Worm (Caenorhabditis elegans) whole organism, L4 larva: Measurements from ENCODE around the gene spc-1.
A peak's percentile ranks its signal among the peaks of the same experiment; 100 is the strongest.

Source experiments
- F26F4.8 ChIP-seq: fragments of 200-800 bp; sonication (Bioruptor generic); conservative IDR thresholded peaks from 2 replicates; pipeline ENCODE4 v1.3.6; 2022; ENCODE audit warnings: missing genetic modification characterization, missing compliant biosample characterization
- T26A8.4 ChIP-seq: fragments of 200-800 bp; sonication (Bioruptor generic); IDR thresholded peaks from 2 replicates; pipeline ENCODE4 v1.3.6; 2022; ENCODE audit warnings: missing genetic modification characterization, missing compliant biosample characterization
- Y105C5A.15 ChIP-seq: fragments of 200-800 bp; sonication (Bioruptor generic); IDR thresholded peaks from 2 replicates; pipeline ENCODE4 v1.3.6; 2022; ENCODE audit warnings: missing genetic modification characterization, missing compliant biosample characterization
- Y75B8A.6 ChIP-seq: fragments of 200-800 bp; sonication (Bioruptor generic); IDR thresholded peaks from 2 replicates; pipeline ENCODE4 v1.3.6; 2022; ENCODE audit warnings: missing genetic modification reagents, missing genetic modification characterization, missing compliant biosample characterization
- arid-1 ChIP-seq: fragments of 200-800 bp; sonication (Bioruptor generic); conservative IDR thresholded peaks from 2 replicates; pipeline ENCODE4 v1.3.6; 2022; ENCODE audit warnings: missing genetic modification reagents, missing genetic modification characterization, missing compliant biosample characterization
- ceh-20 ChIP-seq: fragments of 200-800 bp; sonication (Bioruptor generic); IDR thresholded peaks from 2 replicates; pipeline ENCODE4 v1.3.6; 2022; ENCODE audit warnings: missing genetic modification reagents, missing genetic modification characterization, missing compliant biosample characterization
- ceh-32 ChIP-seq: sonication (generic microtip); optimal IDR thresholded peaks from 2 replicates; lab custom pipeline; 2016; ENCODE audit warnings: mild to moderate bottlenecking, missing genetic modification characterization, missing compliant biosample characterization; ENCODE audit not compliant: poor library complexity
- ceh-44 ChIP-seq: fragments of 200-800 bp; sonication (Bioruptor generic); IDR thresholded peaks from 2 replicates; pipeline ENCODE4 v1.3.6; 2022; ENCODE audit warnings: missing genetic modification reagents, missing genetic modification characterization, missing compliant biosample characterization
- ceh-62 ChIP-seq: sonication (generic microtip); optimal IDR thresholded peaks from 2 replicates; lab custom pipeline; 2017; ENCODE audit warnings: missing biosample characterization, missing genetic modification characterization
- ceh-82 ChIP-seq: sonication (generic microtip); optimal IDR thresholded peaks from 2 replicates; lab custom pipeline; 2017; ENCODE audit warnings: missing biosample characterization, missing genetic modification characterization
- ctbp-1 ChIP-seq: fragments of 200-800 bp; sonication (Bioruptor generic); IDR thresholded peaks from 2 replicates; pipeline ENCODE4 v1.3.6; 2022; ENCODE audit warnings: missing genetic modification reagents, missing genetic modification characterization, missing compliant biosample characterization
- daf-12 ChIP-seq: fragments of 150-350 bp; optimal IDR thresholded peaks from 2 replicates; lab custom pipeline; 2014; ENCODE audit warnings: missing biosample characterization, missing genetic modification reagents, missing genetic modification characterization
- daf-16 ChIP-seq, 3 experiments: sonication (generic microtip); optimal IDR thresholded peaks; 2 replicates each; lab custom pipeline; 2016 to 2017; ENCODE audit warnings: missing genetic modification characterization in 3 of 3, missing genetic modification reagents in 3 of 3, mild to moderate bottlenecking in 2 of 3, missing compliant biosample characterization in 2 of 3, missing biosample characterization in 1 of 3, moderate library complexity in 1 of 3
- daf-19 ChIP-seq: fragments of 200-800 bp; sonication (Bioruptor generic); conservative IDR thresholded peaks from 2 replicates; pipeline ENCODE4 v1.3.6; 2022; ENCODE audit warnings: missing genetic modification characterization, missing compliant biosample characterization
- dmd-6 ChIP-seq: fragments of 200-800 bp; sonication (Bioruptor generic); IDR thresholded peaks from 2 replicates; pipeline ENCODE4 v1.3.6; 2022; ENCODE audit warnings: missing genetic modification reagents, missing genetic modification characterization, missing compliant biosample characterization
- dmd-8 ChIP-seq: fragments of 200-800 bp; sonication (Bioruptor generic); IDR thresholded peaks from 2 replicates; pipeline ENCODE4 v1.3.6; 2022; ENCODE audit warnings: missing genetic modification characterization, missing compliant biosample characterization
- dve-1 ChIP-seq: sonication (generic microtip); optimal IDR thresholded peaks from 2 replicates; lab custom pipeline; 2017; ENCODE audit warnings: antibody characterized with exemption, mild to moderate bottlenecking, missing genetic modification characterization, missing compliant biosample characterization; ENCODE audit not compliant: insufficient read depth
- hlh-30 ChIP-seq: sonication (generic microtip); optimal IDR thresholded peaks from 2 replicates; lab custom pipeline; 2017; ENCODE audit warnings: antibody characterized with exemption, mild to moderate bottlenecking, missing genetic modification characterization, missing compliant biosample characterization; ENCODE audit not compliant: insufficient read depth
- lim-7 ChIP-seq: fragments of 200-800 bp; sonication (Bioruptor generic); IDR thresholded peaks from 2 replicates; pipeline ENCODE4 v1.3.6; 2022; ENCODE audit warnings: missing genetic modification characterization, missing compliant biosample characterization
- lin-1 ChIP-seq: fragments of 200-800 bp; sonication (Bioruptor generic); IDR thresholded peaks from 2 replicates; pipeline ENCODE4 v1.3.6; 2022; ENCODE audit warnings: missing genetic modification reagents, missing genetic modification characterization, missing compliant biosample characterization
- lin-13 ChIP-seq: fragments of 150-350 bp; optimal IDR thresholded peaks from 2 replicates; lab custom pipeline; 2014; ENCODE audit warnings: missing biosample characterization, missing genetic modification reagents, missing genetic modification characterization
- lin-29 ChIP-seq: fragments of 200-800 bp; sonication (Bioruptor generic); IDR thresholded peaks from 2 replicates; pipeline ENCODE4 v1.3.6; 2022; ENCODE audit warnings: missing genetic modification reagents, missing genetic modification characterization, missing compliant biosample characterization
- lir-3 ChIP-seq: sonication (generic microtip); optimal IDR thresholded peaks from 2 replicates; lab custom pipeline; 2016; ENCODE audit warnings: mild to moderate bottlenecking, missing genetic modification characterization, missing compliant biosample characterization
- madf-9 ChIP-seq: fragments of 200-800 bp; sonication (Bioruptor generic); conservative IDR thresholded peaks from 2 replicates; pipeline ENCODE4 v1.3.6; 2022; ENCODE audit warnings: missing genetic modification reagents, missing genetic modification characterization, missing compliant biosample characterization
- mes-2 ChIP-seq: sonication (generic microtip); optimal IDR thresholded peaks from 2 replicates; lab custom pipeline; 2016; ENCODE audit warnings: missing genotype, mild to moderate bottlenecking, missing genetic modification characterization, missing compliant biosample characterization; ENCODE audit not compliant: poor library complexity, severe bottlenecking
- nhr-10 ChIP-seq: fragments of 150-350 bp; optimal IDR thresholded peaks from 2 replicates; lab custom pipeline; 2014; ENCODE audit warnings: missing biosample characterization, missing genetic modification characterization
- nhr-111 ChIP-seq: fragments of 200-800 bp; sonication (Bioruptor generic); optimal IDR thresholded peaks from 2 replicates; lab custom pipeline; 2018; ENCODE audit warnings: mild to moderate bottlenecking, missing genetic modification characterization, missing compliant biosample characterization
- nhr-237 ChIP-seq: sonication (generic microtip); optimal IDR thresholded peaks from 2 replicates; lab custom pipeline; 2017; ENCODE audit warnings: missing biosample characterization, missing genetic modification characterization
- nhr-25 ChIP-seq: sonication (generic microtip); optimal IDR thresholded peaks from 2 replicates; lab custom pipeline; 2017; ENCODE audit warnings: missing genetic modification characterization, mild to moderate bottlenecking, missing compliant biosample characterization, antibody characterized with exemption, moderate library complexity, borderline replicate concordance; ENCODE audit not compliant: insufficient read depth
- nhr-41 ChIP-seq: fragments of 200-800 bp; sonication (Bioruptor generic); IDR thresholded peaks from 2 replicates; pipeline ENCODE4 v1.3.6; 2022; ENCODE audit warnings: missing genetic modification reagents, missing genetic modification characterization, missing compliant biosample characterization
- nhr-6 ChIP-seq: fragments of 150-350 bp; optimal IDR thresholded peaks from 2 replicates; lab custom pipeline; 2014; ENCODE audit warnings: missing biosample characterization, missing genetic modification characterization
- nhr-76 ChIP-seq: fragments of 150-350 bp; optimal IDR thresholded peaks from 2 replicates; lab custom pipeline; 2014; ENCODE audit warnings: missing biosample characterization, missing genetic modification characterization
- pqm-1 ChIP-seq: sonication (generic microtip); optimal IDR thresholded peaks from 2 replicates; lab custom pipeline; 2017; ENCODE audit warnings: missing biosample characterization, missing genetic modification characterization
- saeg-2 ChIP-seq: fragments of 200-800 bp; sonication (Bioruptor generic); IDR thresholded peaks from 2 replicates; pipeline ENCODE4 v1.3.6; 2022; ENCODE audit warnings: missing genetic modification reagents, missing genetic modification characterization, missing compliant biosample characterization
- sdz-12 ChIP-seq: fragments of 200-800 bp; sonication (Bioruptor generic); optimal IDR thresholded peaks from 2 replicates; lab custom pipeline; 2018; ENCODE audit warnings: mild to moderate bottlenecking, missing genetic modification characterization, missing compliant biosample characterization
- set-16 ChIP-seq: fragments of 200-800 bp; sonication (Bioruptor generic); IDR thresholded peaks from 2 replicates; pipeline ENCODE4 v1.3.6; 2022; ENCODE audit warnings: missing genetic modification reagents, missing genetic modification characterization, missing compliant biosample characterization
- skn-1 ChIP-seq: fragments of 150-350 bp; optimal IDR thresholded peaks from 2 replicates; lab custom pipeline; 2014; ENCODE audit warnings: missing biosample characterization, missing genetic modification characterization
- snpc-1.2 ChIP-seq: fragments of 200-800 bp; sonication (Bioruptor generic); IDR thresholded peaks from 2 replicates; pipeline ENCODE4 v1.3.6; 2022; ENCODE audit warnings: missing genetic modification reagents, missing genetic modification characterization, missing compliant biosample characterization
- spr-3 ChIP-seq: fragments of 200-800 bp; sonication (Bioruptor generic); optimal IDR thresholded peaks from 2 replicates; lab custom pipeline; 2018; ENCODE audit warnings: mild to moderate bottlenecking, missing genetic modification characterization, missing compliant biosample characterization
- tra-1 ChIP-seq: fragments of 200-800 bp; sonication (Bioruptor generic); IDR thresholded peaks from 2 replicates; pipeline ENCODE4 v1.3.6; 2022; ENCODE audit warnings: missing genetic modification reagents, missing genetic modification characterization, missing compliant biosample characterization
- zfp-2 ChIP-seq: sonication (generic microtip); optimal IDR thresholded peaks from 2 replicates; lab custom pipeline; 2016; ENCODE audit warnings: mild to moderate bottlenecking, missing genetic modification characterization, missing compliant biosample characterization
- zfp-3 ChIP-seq: fragments of 200-800 bp; sonication (Bioruptor generic); conservative IDR thresholded peaks from 2 replicates; pipeline ENCODE4 v1.3.6; 2022; ENCODE audit warnings: missing genetic modification reagents, missing genetic modification characterization, missing compliant biosample characterization
- zip-11 ChIP-seq: fragments of 200-800 bp; sonication (Bioruptor generic); IDR thresholded peaks from 2 replicates; pipeline ENCODE4 v1.3.6; 2022; ENCODE audit warnings: missing genetic modification characterization, missing compliant biosample characterization
- ztf-7 ChIP-seq: fragments of 150-350 bp; optimal IDR thresholded peaks from 2 replicates; lab custom pipeline; 2014; ENCODE audit warnings: missing biosample characterization, missing genetic modification characterization

Gene spc-1

DNA sequence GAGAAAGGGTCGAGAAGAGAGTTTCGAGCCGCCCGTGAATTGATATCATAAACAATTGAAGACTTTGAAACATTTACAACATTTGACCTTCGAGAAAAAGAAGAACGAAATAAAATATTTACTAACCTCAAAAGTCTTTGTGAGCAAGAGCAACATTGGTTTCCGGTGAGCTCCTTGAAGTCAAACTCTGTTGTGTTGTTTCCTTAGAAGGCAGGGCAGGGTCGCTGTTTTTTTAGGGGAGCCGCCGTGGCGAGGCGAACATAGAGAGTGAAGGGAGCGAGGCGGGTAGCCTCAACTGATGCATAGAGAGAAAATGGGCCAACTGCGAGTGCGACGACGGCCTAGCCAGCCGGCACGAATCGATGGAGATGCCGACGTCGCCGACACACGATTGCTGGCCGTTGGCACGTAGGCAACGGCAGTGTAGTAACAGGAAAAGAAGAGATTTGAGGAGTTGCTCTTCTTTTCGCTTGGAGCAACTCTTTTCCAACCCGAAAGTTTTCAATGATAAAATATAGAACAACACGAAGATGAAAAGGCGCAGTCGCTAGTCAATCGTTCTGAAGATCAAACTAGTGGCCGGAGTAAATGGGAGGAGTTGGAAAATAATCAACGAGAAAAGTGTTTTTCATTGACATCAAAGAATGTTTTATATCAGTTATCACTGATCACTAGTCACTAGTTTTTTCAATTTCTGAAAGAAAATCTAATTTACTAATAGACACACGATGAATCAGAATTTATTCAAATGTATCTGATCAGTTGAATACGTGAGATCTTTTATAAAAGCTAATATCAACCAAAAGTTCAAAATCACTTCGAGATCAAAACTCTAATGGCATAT is 10.6 kb downstream of the spc-1 start, which contains the start of gene mai-1 (continued):
- TF ChIP-seq T26A8.4 (GFP tag; lab: Robert Waterston, UW) (no peak), pqm-1 (tag; lab: Kevin White, UChicago) (peak; percentile 29), daf-16 (GFP tag; optimal IDR thresholded peaks at IDR 0.05; lab: Kevin White, UChicago) (peak in 1 of 2 experiments; percentile 0), daf-16 (tag; optimal IDR thresholded peaks at IDR 0.05; lab: Kevin White, UChicago) (peak; percentile 79), zip-11 (no peak), ctbp-1 (GFP tag; lab: Robert Waterston, UW) (peak; percentile 78), skn-1 (tag; lab: Kevin White, UChicago) (no peak), ceh-32 (tag; lab: Kevin White, UChicago) (no peak), nhr-6 (tag; lab: Kevin White, UChicago) (no peak), set-16 (peak; percentile 89), nhr-10 (tag; lab: Kevin White, UChicago) (peak; percentile 28), sdz-12 (peak; percentile 33), Y75B8A.6 (0 out of 2 replicates have a peak, but pooled peaks have one; percentile 40), arid-1 (GFP tag; lab: Robert Waterston, UW) (peak; percentile 73), nhr-111 (no peak), nhr-76 (no peak), lin-13 (GFP tag; lab: Kevin White, UChicago) (no peak), zfp-2 (no peak), nhr-237 (no peak)

ce11 chrX:3115134-3116032 is 11.5 kb downstream of the spc-1 start:
- TF ChIP-seq lir-3 (tag; lab: Kevin White, UChicago), result no peak
- no peak for TF ChIP-seq zfp-2
- no peak for TF ChIP-seq nhr-41
- TF ChIP-seq Y105C5A.15 (GFP tag; lab: Robert Waterston, UW), result no peak
- TF ChIP-seq zfp-3 (GFP tag; lab: Robert Waterston, UW), result peak; percentile 68; the same call in 1 of the 2 replicates
- no peak for TF ChIP-seq ceh-32 (tag; lab: Kevin White, UChicago)
- no peak; the same call in 1 of the 2 replicates for TF ChIP-seq tra-1 (GFP tag; lab: Robert Waterston, UW)
- TF ChIP-seq ceh-62 (tag; lab: Kevin White, UChicago), result no peak
- no peak for TF ChIP-seq ztf-7 (tag; lab: Kevin White, UChicago)
- TF ChIP-seq lim-7 (GFP tag; lab: Robert Waterston, UW), result no peak
- peak; percentile 85 for TF ChIP-seq dve-1 (tag; lab: Kevin White, UChicago)
- TF ChIP-seq zip-11, result no peak
- peak; percentile 24 for TF ChIP-seq mes-2
- TF ChIP-seq Y75B8A.6, result no peak; the same call in 1 of the 2 replicates
- TF ChIP-seq spr-3, result no peak
- TF ChIP-seq snpc-1.2 (GFP tag; lab: Robert Waterston, UW), result no peak
- no peak for TF ChIP-seq nhr-6 (tag; lab: Kevin White, UChicago)
- no peak for TF ChIP-seq ceh-82 (tag; lab: Kevin White, UChicago)
- TF ChIP-seq daf-19 (GFP tag; lab: Robert Waterston, UW), result no peak
- TF ChIP-seq madf-9 (GFP tag; lab: Robert Waterston, UW), result no peak
- TF ChIP-seq ceh-44 (GFP tag; lab: Robert Waterston, UW), result no peak
- TF ChIP-seq dmd-6, result peak; percentile 44; the same call in 1 of the 2 replicates
- no peak for TF ChIP-seq sdz-12
- TF ChIP-seq ceh-20 (GFP tag; lab: Robert Waterston, UW), result no peak
- no peak for TF ChIP-seq lin-29 (GFP tag; lab: Robert Waterston, UW)
- no peak for TF ChIP-seq daf-12
- TF ChIP-seq saeg-2, result no peak
- TF ChIP-seq nhr-25 (tag; lab: Kevin White, UChicago), result peak; percentile 54
- peak; percentile 64 for TF ChIP-seq hlh-30 (tag; lab: Kevin White, UChicago)
- TF ChIP-seq lin-1 (GFP tag; lab: Robert Waterston, UW), result 0 out of 2 replicates have a peak, but pooled peaks have one; percentile 56
- TF ChIP-seq F26F4.8 (GFP tag; lab: Robert Waterston, UW), result no peak
- TF ChIP-seq skn-1 (tag; lab: Kevin White, UChicago), result no peak
- no peak for TF ChIP-seq ctbp-1 (GFP tag; lab: Robert Waterston, UW)
- TF ChIP-seq dmd-8, result no peak
